Worm (Caenorhabditis elegans) whole organism, young adult: Measurements from ENCODE around the gene srt-29.

Experiments used
- D2030.7 ChIP-seq: fragments of 200-800 bp; sonication (Bioruptor generic); IDR thresholded peaks from 2 replicates; pipeline ENCODE4 v1.3.6; 2022; ENCODE audit warnings: missing genetic modification reagents, missing genetic modification characterization, missing compliant biosample characterization
- F37B4.10 ChIP-seq: fragments of 200-800 bp; sonication (Bioruptor generic); IDR thresholded peaks from 2 replicates; pipeline ENCODE4 v1.3.6; 2022; ENCODE audit warnings: missing genetic modification characterization, missing compliant biosample characterization
- K11D2.4 ChIP-seq: fragments of 200-800 bp; sonication (Bioruptor generic); IDR thresholded peaks from 2 replicates; pipeline ENCODE4 v1.3.6; 2022; ENCODE audit warnings: missing genetic modification reagents, missing genetic modification characterization, missing compliant biosample characterization

DNA sequence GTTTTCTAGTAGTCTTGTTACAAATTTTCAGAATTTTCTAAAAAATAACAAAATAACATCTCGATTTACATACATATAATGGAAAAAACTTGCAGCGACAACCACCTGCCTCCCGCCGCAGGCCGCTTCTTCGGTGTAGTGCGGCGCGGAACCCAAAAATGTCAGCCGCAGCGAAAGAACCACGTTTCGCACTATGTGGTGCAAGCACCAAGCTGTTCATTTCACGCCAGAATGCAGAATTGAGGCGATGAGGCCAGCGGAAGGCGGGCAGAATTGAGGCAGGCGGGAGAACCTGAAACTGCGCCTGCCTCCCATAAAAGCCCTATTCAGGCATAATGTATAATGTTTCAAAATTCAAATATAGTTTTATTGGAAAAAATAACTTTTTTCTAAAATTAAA lies 42.5 kb upstream of the srt-29 start:
- TF ChIP-seq K11D2.4 (GFP tag; lab: Robert Waterston, UW) (no peak), F37B4.10 (GFP tag; lab: Robert Waterston, UW) (no peak), D2030.7 (GFP tag; lab: Robert Waterston, UW) (no peak)
